Worm (Caenorhabditis elegans) whole organism, L3 larva: ENCODE measurements around the gene F38B7.11.

Experiments used
- ama-1 ChIP-seq: fragments of 150-350 bp; optimal IDR thresholded peaks from 2 replicates; lab custom pipeline; 2018
- ceh-82 ChIP-seq: fragments of 150-350 bp; optimal IDR thresholded peaks from 2 replicates; lab custom pipeline; 2014; ENCODE audit warnings: missing biosample characterization, missing genetic modification characterization

DNA sequence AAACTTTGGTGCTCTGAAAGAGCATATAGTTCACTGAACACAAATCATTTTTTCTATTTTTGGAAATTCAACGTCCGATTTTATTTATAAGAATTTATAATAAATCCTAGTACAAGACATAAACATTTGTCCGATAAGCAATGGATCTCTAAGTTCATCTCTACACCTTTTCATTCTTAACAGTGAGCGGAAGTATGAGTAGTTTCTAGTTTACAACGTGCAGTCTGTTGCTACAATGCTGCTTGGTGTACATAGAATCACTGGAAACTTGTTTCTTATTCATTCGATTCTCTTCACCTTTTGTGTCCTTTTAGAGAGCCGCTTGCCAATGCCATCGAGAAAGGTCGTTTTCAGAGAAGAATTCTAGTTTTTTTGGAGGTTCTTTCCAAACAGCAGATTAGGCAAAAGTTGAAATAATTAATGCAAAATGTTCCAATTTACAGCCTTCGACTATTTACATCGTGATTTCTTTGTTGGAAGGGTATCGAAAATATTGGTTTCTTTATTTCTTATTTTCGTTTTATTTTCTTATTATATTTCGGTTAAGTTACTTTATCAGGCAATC is 19.9 kb upstream of the F38B7.11 start:
- no peak for TF ChIP-seq ama-1 (lab: Kevin White, UChicago)
- no peak for TF ChIP-seq ceh-82 (tag; lab: Kevin White, UChicago)
